Worm (Caenorhabditis elegans) whole organism, young adult: ENCODE results near the gene gst-39.

Source experiments
- F33H1.4 ChIP-seq: fragments of 200-800 bp; sonication (Bioruptor generic); IDR thresholded peaks from 2 replicates; pipeline ENCODE4 v1.3.6; 2022; ENCODE audit warnings: missing genetic modification reagents, missing genetic modification characterization, missing compliant biosample characterization
- F57A8.1 ChIP-seq: fragments of 200-800 bp; sonication (Bioruptor generic); optimal IDR thresholded peaks from 2 replicates; lab custom pipeline; 2018; ENCODE audit warnings: mild to moderate bottlenecking, missing genetic modification characterization, moderate library complexity, missing compliant biosample characterization
- T26A5.8 ChIP-seq: sonication (generic microtip); optimal IDR thresholded peaks from 2 replicates; lab custom pipeline; 2016; ENCODE audit warnings: missing genetic modification characterization, missing compliant biosample characterization
- Y79H2A.3 ChIP-seq: fragments of 200-800 bp; sonication (Bioruptor generic); conservative IDR thresholded peaks from 2 replicates; pipeline ENCODE4 v1.3.6; 2022; ENCODE audit warnings: missing genetic modification reagents, missing genetic modification characterization, missing compliant biosample characterization
- ama-1 ChIP-seq, 3 experiments: fragments of 150-350 bp in 1 of 3; sonication (generic microtip) in 2 of 3; optimal IDR thresholded peaks; 2 replicates each; lab custom pipeline; 2014 to 2018; ENCODE audit warnings: missing biosample characterization in 2 of 3, missing genetic modification characterization in 2 of 3, missing genetic modification reagents in 2 of 3
- egl-44 ChIP-seq: fragments of 200-800 bp; sonication (Bioruptor generic); IDR thresholded peaks from 2 replicates; pipeline ENCODE4 v1.3.6; 2022; ENCODE audit warnings: missing genetic modification reagents, missing genetic modification characterization, missing compliant biosample characterization
- nhr-179 ChIP-seq: sonication (generic microtip); optimal IDR thresholded peaks from 2 replicates; lab custom pipeline; 2016; ENCODE audit warnings: mild to moderate bottlenecking, missing genetic modification characterization, missing compliant biosample characterization
- sea-2 ChIP-seq: fragments of 200-800 bp; sonication (Bioruptor generic); IDR thresholded peaks from 2 replicates; pipeline ENCODE4 v1.3.6; 2022; ENCODE audit warnings: missing genetic modification characterization, missing compliant biosample characterization

DNA sequence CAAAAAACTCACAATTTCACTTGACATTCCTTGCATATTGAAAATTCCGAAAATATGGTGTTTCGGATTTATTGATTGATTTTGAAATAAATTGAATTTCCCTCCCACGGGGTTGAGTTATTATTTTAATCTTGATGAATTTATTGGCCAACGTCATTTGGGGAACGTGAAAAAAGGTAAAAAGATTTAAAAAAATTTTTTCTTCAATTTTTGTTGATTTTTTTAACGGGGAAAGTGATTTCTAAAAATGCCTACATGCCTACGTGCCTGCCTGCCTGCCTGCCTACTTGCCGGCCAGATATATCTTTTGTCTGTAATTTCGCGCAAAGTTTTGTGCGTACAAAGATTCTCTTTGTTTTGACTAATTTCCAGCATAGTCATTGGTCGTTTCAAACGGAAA lies 37.4 kb downstream of the gst-39 start, which contains the start of gene Y53F4B.24:
- TF ChIP-seq Y79H2A.3 (GFP tag; lab: Robert Waterston, UW) = no peak
- no peak for TF ChIP-seq sea-2 (GFP tag; lab: Robert Waterston, UW)
- TF ChIP-seq ama-1 (optimal IDR thresholded peaks at IDR 0.05; lab: Kevin White, UChicago) = no peak
- no peak for TF ChIP-seq ama-1 (GFP tag; optimal IDR thresholded peaks at IDR 0.05; lab: Kevin White, UChicago)
- TF ChIP-seq nhr-179 (tag; lab: Kevin White, UChicago) = no peak
- no peak for TF ChIP-seq egl-44 (GFP tag; lab: Robert Waterston, UW)
- TF ChIP-seq T26A5.8 (tag; lab: Kevin White, UChicago) = no peak
- TF ChIP-seq F33H1.4 (GFP tag; lab: Robert Waterston, UW) = no peak
- TF ChIP-seq F57A8.1 (GFP tag; lab: Kevin White, UChicago) = no peak
